Fruit fly (Drosophila melanogaster) whole organism, embryonic: ENCODE results near the gene CG46397.

Experiments used
- Aef1 ChIP-seq: fragments of 200-800 bp; sonication (Bioruptor generic); IDR thresholded peaks from 3 replicates; pipeline ENCODE4 v1.3.6; 2022; ENCODE audit warnings: missing biosample characterization, missing genetic modification characterization
- CG10431 ChIP-seq: fragments of 200-800 bp; sonication (Bioruptor generic); optimal IDR thresholded peaks from 3 replicates; lab custom pipeline; 2018; ENCODE audit warnings: missing biosample characterization, mild to moderate bottlenecking, missing genetic modification characterization
- CG11695 ChIP-seq: fragments of 200-800 bp; sonication (Bioruptor generic); IDR thresholded peaks from 3 replicates; pipeline ENCODE4 v1.3.6; 2022; ENCODE audit warnings: missing biosample characterization, missing genetic modification characterization
- CG12104 ChIP-seq: fragments of 200-800 bp; sonication (Bioruptor generic); optimal IDR thresholded peaks from 3 replicates; lab custom pipeline; 2016; ENCODE audit warnings: missing biosample characterization, missing genetic modification characterization
- CG12659 ChIP-seq: fragments of 200-800 bp; sonication (Bioruptor generic); optimal IDR thresholded peaks from 3 replicates; lab custom pipeline; 2017; ENCODE audit warnings: mild to moderate bottlenecking, missing biosample characterization, missing genetic modification reagents, missing genetic modification characterization
- CG14014 ChIP-seq: fragments of 200-800 bp; sonication (Bioruptor generic); IDR thresholded peaks from 2 replicates; pipeline ENCODE4 v1.3.6; 2022; ENCODE audit warnings: missing biosample characterization, missing genetic modification characterization
- CG17612 ChIP-seq: fragments of 200-800 bp; sonication (Bioruptor generic); IDR thresholded peaks from 2 replicates; pipeline ENCODE4 v1.3.6; 2022; ENCODE audit warnings: missing biosample characterization, missing genetic modification characterization
- CG2129 ChIP-seq: fragments of 200-800 bp; sonication (Bioruptor generic); IDR thresholded peaks from 2 replicates; pipeline ENCODE4 v1.3.6; 2022; ENCODE audit warnings: missing biosample characterization, missing genetic modification characterization; ENCODE audit not compliant: partially characterized antibody
- CG3065 ChIP-seq: fragments of 200-800 bp; sonication (Bioruptor generic); optimal IDR thresholded peaks from 2 replicates; lab custom pipeline; 2016; ENCODE audit warnings: missing biosample characterization, missing genetic modification characterization
- CG32532 ChIP-seq: fragments of 200-800 bp; sonication (Bioruptor generic); IDR thresholded peaks from 2 replicates; pipeline ENCODE4 v1.3.6; 2022; ENCODE audit warnings: missing biosample characterization, missing genetic modification characterization
- CG32772 ChIP-seq: fragments of 200-800 bp; sonication (Bioruptor generic); IDR thresholded peaks from 2 replicates; pipeline ENCODE4 v1.3.6; 2022; ENCODE audit warnings: missing biosample characterization, missing genetic modification characterization
- CG3407 ChIP-seq: fragments of 200-800 bp; sonication (Bioruptor generic); optimal IDR thresholded peaks from 2 replicates; lab custom pipeline; 2018; ENCODE audit warnings: missing biosample characterization, mild to moderate bottlenecking, missing genetic modification characterization
- CG34376 ChIP-seq: fragments of 200-800 bp; sonication (Bioruptor generic); optimal IDR thresholded peaks from 2 replicates; lab custom pipeline; 2018; ENCODE audit warnings: missing biosample characterization, mild to moderate bottlenecking, missing genetic modification characterization
- CG4707 ChIP-seq: fragments of 200-800 bp; sonication (Bioruptor generic); optimal IDR thresholded peaks from 2 replicates; lab custom pipeline; 2018; ENCODE audit warnings: missing biosample characterization, mild to moderate bottlenecking, missing genetic modification characterization, moderate library complexity
- CG4854 ChIP-seq: fragments of 200-800 bp; sonication (Bioruptor generic); optimal IDR thresholded peaks from 2 replicates; lab custom pipeline; 2016; ENCODE audit warnings: missing biosample characterization, missing genetic modification characterization, inconsistent platforms
- CG7372 ChIP-seq: fragments of 200-800 bp; sonication (Bioruptor generic); IDR thresholded peaks from 2 replicates; pipeline ENCODE4 v1.3.6; 2022; ENCODE audit warnings: missing biosample characterization, missing genetic modification characterization
- CG7786 ChIP-seq: fragments of 200-800 bp; sonication (Bioruptor generic); optimal IDR thresholded peaks from 2 replicates; lab custom pipeline; 2016; ENCODE audit warnings: missing biosample characterization, missing genetic modification characterization
- CG8359 ChIP-seq: fragments of 200-800 bp; sonication (Bioruptor generic); optimal IDR thresholded peaks from 2 replicates; lab custom pipeline; 2017; ENCODE audit warnings: missing biosample characterization, mild to moderate bottlenecking, missing genetic modification characterization, borderline replicate concordance
- CG9876 ChIP-seq: fragments of 200-800 bp; sonication (Bioruptor generic); optimal IDR thresholded peaks from 2 replicates; lab custom pipeline; 2016; ENCODE audit warnings: missing biosample characterization, missing genetic modification characterization
- Camta ChIP-seq: fragments of 200-800 bp; sonication (Bioruptor generic); optimal IDR thresholded peaks from 2 replicates; lab custom pipeline; 2016; ENCODE audit warnings: missing biosample characterization, missing genetic modification characterization
- CkIIα-i1 ChIP-seq: fragments of 200-800 bp; sonication (Bioruptor generic); IDR thresholded peaks from 2 replicates; pipeline ENCODE4 v1.3.6; 2022; ENCODE audit warnings: missing biosample characterization, missing genetic modification characterization
- D19B ChIP-seq: fragments of 200-800 bp; sonication (Bioruptor generic); optimal IDR thresholded peaks from 2 replicates; lab custom pipeline; 2017; ENCODE audit warnings: missing biosample characterization, mild to moderate bottlenecking, missing genetic modification characterization
- Dbx ChIP-seq: fragments of 200-800 bp; sonication (Bioruptor generic); IDR thresholded peaks from 3 replicates; pipeline ENCODE4 v1.3.6; 2022; ENCODE audit warnings: missing biosample characterization, missing genetic modification characterization
- Dfd ChIP-seq, 2 experiments: fragments of >200 bp; optimal IDR thresholded peaks; 2 replicates each; lab custom pipeline; 2017; ENCODE audit warnings: missing biosample characterization in 2 of 2, missing genetic modification characterization in 2 of 2
- Dip2 ChIP-seq: fragments of 200-800 bp; sonication (Bioruptor generic); IDR thresholded peaks from 2 replicates; pipeline ENCODE4 v1.3.6; 2022; ENCODE audit warnings: missing biosample characterization, missing genetic modification characterization
- Doc2 ChIP-seq: fragments of 200-800 bp; sonication (Bioruptor generic); IDR thresholded peaks from 2 replicates; pipeline ENCODE4 v1.3.6; 2022; ENCODE audit warnings: missing biosample characterization, missing genetic modification characterization
- Hmx ChIP-seq: fragments of 200-800 bp; sonication (Bioruptor generic); optimal IDR thresholded peaks from 2 replicates; lab custom pipeline; 2016; ENCODE audit warnings: missing biosample characterization, missing genetic modification characterization
- MBD-R2 ChIP-seq: fragments of 200-800 bp; sonication (Bioruptor generic); IDR thresholded peaks from 2 replicates; pipeline ENCODE4 v1.3.6; 2022; ENCODE audit warnings: missing biosample characterization, missing genetic modification characterization
- Sry-β ChIP-seq: fragments of 200-800 bp; sonication (Bioruptor generic); optimal IDR thresholded peaks from 2 replicates; lab custom pipeline; 2018; ENCODE audit warnings: missing biosample characterization, mild to moderate bottlenecking, missing genetic modification characterization, moderate library complexity
- Sry-δ ChIP-seq: fragments of 200-800 bp; sonication (Bioruptor generic); optimal IDR thresholded peaks from 2 replicates; lab custom pipeline; 2016; ENCODE audit warnings: missing biosample characterization, missing genetic modification characterization
- Ssrp ChIP-seq: fragments of 200-800 bp; sonication (Bioruptor generic); optimal IDR thresholded peaks from 2 replicates; lab custom pipeline; 2018; ENCODE audit warnings: missing biosample characterization, mild to moderate bottlenecking, missing genetic modification characterization, moderate library complexity
- ase ChIP-seq: fragments of 200-800 bp; sonication (Bioruptor generic); IDR thresholded peaks from 3 replicates; pipeline ENCODE4 v1.3.6; 2022; ENCODE audit warnings: missing biosample characterization, missing genetic modification characterization
- bcd ChIP-seq: fragments of 200-800 bp; sonication (Bioruptor generic); optimal IDR thresholded peaks from 2 replicates; lab custom pipeline; 2017; ENCODE audit warnings: missing biosample characterization, mild to moderate bottlenecking, missing genetic modification characterization
- crc ChIP-seq: fragments of 200-800 bp; sonication (Bioruptor generic); optimal IDR thresholded peaks from 2 replicates; lab custom pipeline; 2016; ENCODE audit warnings: missing biosample characterization, missing genetic modification characterization
- dm ChIP-seq: fragments of 200-800 bp; sonication (Bioruptor generic); optimal IDR thresholded peaks from 3 replicates; lab custom pipeline; 2016; ENCODE audit warnings: missing biosample characterization, missing genetic modification characterization
- emc ChIP-seq: fragments of 200-800 bp; sonication (Bioruptor generic); optimal IDR thresholded peaks from 2 replicates; lab custom pipeline; 2016; ENCODE audit warnings: missing biosample characterization, missing genetic modification characterization
- eyg ChIP-seq: fragments of 200-800 bp; sonication (Bioruptor generic); optimal IDR thresholded peaks from 3 replicates; lab custom pipeline; 2016; ENCODE audit warnings: missing biosample characterization, missing genetic modification characterization
- fu2 ChIP-seq: fragments of 200-800 bp; sonication (Bioruptor generic); optimal IDR thresholded peaks from 2 replicates; lab custom pipeline; 2016; ENCODE audit warnings: missing biosample characterization, missing genetic modification characterization
- lola ChIP-seq, 3 experiments: fragments of >200 bp in 2 of 3; fragments of 200-800 bp in 1 of 3; sonication (Bioruptor generic) in 1 of 3; optimal IDR thresholded peaks; 2 replicates each; lab custom pipeline; 2017 to 2019; ENCODE audit warnings: missing biosample characterization in 3 of 3, missing genetic modification characterization in 3 of 3, mild to moderate bottlenecking in 1 of 3, moderate library complexity in 1 of 3
- maf-S ChIP-seq: fragments of 200-800 bp; sonication (Bioruptor generic); optimal IDR thresholded peaks from 2 replicates; lab custom pipeline; 2016; ENCODE audit warnings: missing biosample characterization, missing genetic modification characterization
- mirr ChIP-seq: fragments of 200-800 bp; sonication (Bioruptor generic); optimal IDR thresholded peaks from 3 replicates; lab custom pipeline; 2018; ENCODE audit warnings: missing biosample characterization, mild to moderate bottlenecking, missing genetic modification characterization
- mld ChIP-seq: fragments of 200-800 bp; sonication (Bioruptor generic); IDR thresholded peaks from 3 replicates; pipeline ENCODE4 v1.3.6; 2022; ENCODE audit warnings: missing biosample characterization, missing genetic modification characterization; ENCODE audit not compliant: partially characterized antibody
- nom ChIP-seq: fragments of 200-800 bp; sonication (Bioruptor generic); optimal IDR thresholded peaks from 2 replicates; lab custom pipeline; 2017; ENCODE audit warnings: missing biosample characterization, missing genetic modification characterization, mild to moderate bottlenecking, moderate library complexity, missing genetic modification reagents
- ro ChIP-seq: fragments of 200-800 bp; sonication (Bioruptor generic); IDR thresholded peaks from 2 replicates; pipeline ENCODE4 v1.3.6; 2022; ENCODE audit warnings: missing biosample characterization, missing genetic modification characterization
- row ChIP-seq: fragments of 200-800 bp; sonication (Bioruptor generic); IDR thresholded peaks from 3 replicates; pipeline ENCODE4 v1.3.6; 2022; ENCODE audit warnings: missing biosample characterization, missing genetic modification characterization
- run ChIP-seq: fragments of 200-800 bp; sonication (Bioruptor generic); optimal IDR thresholded peaks from 3 replicates; lab custom pipeline; 2018; ENCODE audit warnings: missing biosample characterization, mild to moderate bottlenecking, missing genetic modification characterization
- schlank ChIP-seq: fragments of 200-800 bp; sonication (Bioruptor generic); optimal IDR thresholded peaks from 2 replicates; lab custom pipeline; 2018; ENCODE audit warnings: missing biosample characterization, mild to moderate bottlenecking, missing genetic modification characterization
- tap ChIP-seq: fragments of 200-800 bp; optimal IDR thresholded peaks from 3 replicates; lab custom pipeline; 2019; ENCODE audit warnings: missing biosample characterization, mild to moderate bottlenecking, missing genetic modification characterization, moderate library complexity
- trem ChIP-seq: fragments of 200-800 bp; optimal IDR thresholded peaks from 3 replicates; lab custom pipeline; 2019; ENCODE audit warnings: missing biosample characterization, mild to moderate bottlenecking, missing genetic modification characterization, moderate library complexity
- usp ChIP-seq: fragments of >200 bp; optimal IDR thresholded peaks from 2 replicates; lab custom pipeline; 2017; ENCODE audit warnings: missing biosample characterization, missing genetic modification characterization

CG46397 gene

DNA sequence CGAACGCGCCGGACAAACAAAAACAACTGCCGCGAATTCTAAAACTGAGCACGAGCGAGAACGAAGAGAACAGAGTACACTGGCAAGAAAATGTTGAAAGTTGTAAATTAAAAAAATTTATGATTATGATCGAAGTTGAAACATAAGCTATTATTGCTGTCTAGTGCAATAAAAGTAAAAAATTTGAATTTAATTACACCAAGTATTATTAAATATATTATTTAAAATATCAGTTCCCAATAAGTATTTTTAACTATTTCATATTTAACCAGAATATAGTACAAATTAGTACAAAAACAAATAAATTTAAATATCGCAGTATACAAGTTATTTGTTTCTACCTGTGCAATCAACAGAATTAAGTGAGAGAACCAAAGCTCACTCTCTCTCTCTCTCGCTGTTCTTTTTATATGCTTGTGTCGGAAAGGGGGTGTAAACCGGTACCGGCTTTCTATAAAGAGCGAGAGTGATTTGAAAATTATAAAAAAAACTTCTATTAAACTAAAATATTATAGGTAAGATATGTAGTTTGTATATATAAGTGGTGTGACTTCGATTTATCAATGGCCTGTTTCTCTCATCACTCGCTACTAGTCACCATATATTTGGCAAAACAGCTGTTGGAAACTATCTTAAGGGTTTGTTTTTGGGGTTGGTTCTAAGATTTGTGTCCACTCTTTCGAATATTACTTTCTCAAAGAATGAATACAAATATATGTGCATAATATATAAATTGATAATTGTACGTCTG is 4.3 kb downstream of the CG46397 start, which contains the start of gene C1GalTA (continued):
- no peak for TF ChIP-seq CkIIα-i1 (GFP tag; lab: Robert Waterston, UW)
- no peak for TF ChIP-seq CG2129 (GFP tag; lab: Robert Waterston, UW)
- no peak for TF ChIP-seq Dip2 (GFP tag; lab: Robert Waterston, UW)
- peak; percentile 90 for TF ChIP-seq CG8359 (GFP tag; lab: Kevin White, UChicago)
- peak; percentile 96 for TF ChIP-seq CG3407 (GFP tag; lab: Kevin White, UChicago)
- TF ChIP-seq CG34376 (GFP tag; lab: Kevin White, UChicago) = peak; percentile 93
- TF ChIP-seq D19B (GFP tag; lab: Kevin White, UChicago) = peak; percentile 88
- TF ChIP-seq CG32772 (GFP tag; lab: Robert Waterston, UW) = peak; percentile 94
- TF ChIP-seq Aef1 = peak; percentile 91
- TF ChIP-seq lola (GFP tag; optimal IDR thresholded peaks at IDR 0.05; lab: Kevin White, UChicago) = peak in 1 of 3 experiments; percentile 98
- peak; percentile 40 for TF ChIP-seq Camta (GFP tag; lab: Kevin White, UChicago)
- TF ChIP-seq fu2 (GFP tag; lab: Kevin White, UChicago) = no peak
- TF ChIP-seq CG3065 (GFP tag; lab: Kevin White, UChicago) = peak; percentile 87
- peak; percentile 96 for TF ChIP-seq Dbx
- TF ChIP-seq CG9876 (GFP tag; lab: Kevin White, UChicago) = no peak
- TF ChIP-seq CG11695 (GFP tag; lab: Robert Waterston, UW) = peak; percentile 99
- TF ChIP-seq nom (GFP tag; lab: Kevin White, UChicago) = peak; percentile 97
- TF ChIP-seq CG12104 (GFP tag; lab: Kevin White, UChicago) = peak; percentile 97
- TF ChIP-seq mirr = peak; percentile 62
- no peak for TF ChIP-seq usp (GFP tag; lab: Kevin White, UChicago)
- TF ChIP-seq CG7786 = peak; percentile 37
- peak; percentile 91 for TF ChIP-seq ase (GFP tag; lab: Robert Waterston, UW)
- TF ChIP-seq Dfd (GFP tag; optimal IDR thresholded peaks at IDR 0.05; lab: Kevin White, UChicago) = no peak
- TF ChIP-seq CG32532 (GFP tag; lab: Robert Waterston, UW) = peak; percentile 97
- TF ChIP-seq trem (tag; lab: Kevin White, UChicago) = peak; percentile 97
- TF ChIP-seq CG12659 (GFP tag; lab: Kevin White, UChicago) = peak; percentile 99
- no peak for TF ChIP-seq crc (GFP tag; lab: Kevin White, UChicago)
- peak; percentile 59 for TF ChIP-seq Sry-β (GFP tag; lab: Kevin White, UChicago)
- TF ChIP-seq CG4854 (GFP tag; lab: Kevin White, UChicago) = peak; percentile 49
- TF ChIP-seq run (tag; lab: Kevin White, UChicago) = peak; percentile 97
- TF ChIP-seq MBD-R2 (GFP tag; lab: Robert Waterston, UW) = peak; percentile 61; the same call in 1 of the 2 replicates
- no peak for TF ChIP-seq mld (GFP tag; lab: Robert Waterston, UW)
- TF ChIP-seq Sry-δ (GFP tag; lab: Kevin White, UChicago) = no peak
- TF ChIP-seq CG14014 (GFP tag; lab: Robert Waterston, UW) = peak; percentile 95
- TF ChIP-seq maf-S (GFP tag; lab: Kevin White, UChicago) = peak; percentile 21
- peak; percentile 98 for TF ChIP-seq tap
- peak; percentile 78 for TF ChIP-seq schlank (tag; lab: Kevin White, UChicago)
- peak; percentile 95 for TF ChIP-seq CG7372 (GFP tag; lab: Robert Waterston, UW)
- peak; percentile 94 for TF ChIP-seq CG10431 (GFP tag; lab: Kevin White, UChicago)
- peak; percentile 87 for TF ChIP-seq CG17612
- peak; percentile 98 for TF ChIP-seq row
- TF ChIP-seq Hmx = no peak
- peak; percentile 97 for TF ChIP-seq bcd (GFP tag; lab: Kevin White, UChicago)
- peak; percentile 98 for TF ChIP-seq Ssrp (tag; lab: Kevin White, UChicago)
- peak; percentile 40 for TF ChIP-seq eyg
- TF ChIP-seq emc = peak; percentile 39
- peak; percentile 55 for TF ChIP-seq dm
- peak; percentile 93 for TF ChIP-seq ro (GFP tag; lab: Robert Waterston, UW)
- TF ChIP-seq CG4707 (GFP tag; lab: Kevin White, UChicago) = peak; percentile 75
- no peak for TF ChIP-seq Doc2
